In genomic region chr3R:9679746-9680145, dm6 we compare ENCODE assay signal across 4 fruit fly cellular contexts.
TF ChIP-seq lines count a peak whose summit lies in the region.

TSS of gene nmdyn-D7 (plus strand) at chr3R:9679939.

- no peak for TF ChIP-seq CTCF in whole organism, embryonic (GFP tag; optimal IDR thresholded peaks at IDR 0.05; lab: Kevin White, UChicago)

TF ChIP-seq in whole organism, adult, 20 proteins besides CTCF, POLR2A, EP300 and RAD21:
- peak; percentile 89 for TF ChIP-seq CG14711 (tag; optimal IDR thresholded peaks at IDR 0.05; lab: Kevin White, UChicago)
- TF ChIP-seq toe (GFP tag; optimal IDR thresholded peaks at IDR 0.05; lab: Kevin White, UChicago) = no peak

TF ChIP-seq in whole organism, embryonic, 481 proteins besides CTCF, POLR2A, EP300 and RAD21 (continues in another document):
- TF ChIP-seq kah (GFP tag; optimal IDR thresholded peaks at IDR 0.05; lab: Kevin White, UChicago) (no peak), kni (GFP tag; optimal IDR thresholded peaks at IDR 0.05; lab: Kevin White, UChicago) (no peak), CG11247 (GFP tag; IDR thresholded peaks at IDR 0.05; lab: Robert Waterston, UW) (no peak), pfk (GFP tag; optimal IDR thresholded peaks at IDR 0.05; lab: Kevin White, UChicago) (no peak), CG15269 (tag; optimal IDR thresholded peaks at IDR 0.05; lab: Kevin White, UChicago) (no peak), dimm (GFP tag; IDR thresholded peaks at IDR 0.05; lab: Robert Waterston, UW) (no peak), bbx (GFP tag; IDR thresholded peaks at IDR 0.05; lab: Robert Waterston, UW; ENCODE audit: partially characterized antibody) (peak; percentile 54), NK7.1 (GFP tag; optimal IDR thresholded peaks at IDR 0.05; lab: Kevin White, UChicago) (no peak), seq (GFP tag; IDR thresholded peaks at IDR 0.05; lab: Robert Waterston, UW) (no peak), CG5953 (GFP tag; IDR thresholded peaks at IDR 0.05; lab: Robert Waterston, UW) (no peak), CG17328 (GFP tag; IDR thresholded peaks at IDR 0.05; lab: Robert Waterston, UW) (no peak), crc (GFP tag; optimal IDR thresholded peaks at IDR 0.05; lab: Kevin White, UChicago) (no peak), CG34422 (GFP tag; IDR thresholded peaks at IDR 0.05; lab: Robert Waterston, UW) (no peak), CG12659 (GFP tag; optimal IDR thresholded peaks at IDR 0.05; lab: Kevin White, UChicago) (no peak), pb (GFP tag; optimal IDR thresholded peaks at IDR 0.05; lab: Kevin White, UChicago) (no peak), Dp (GFP tag; optimal IDR thresholded peaks at IDR 0.05; lab: Kevin White, UChicago) (peak; percentile 93), CG14667 (GFP tag; IDR thresholded peaks at IDR 0.05; lab: Robert Waterston, UW) (no peak), gfzf (GFP tag; optimal IDR thresholded peaks at IDR 0.05; lab: Kevin White, UChicago) (peak; percentile 45), pzg (GFP tag; optimal IDR thresholded peaks at IDR 0.05; lab: Kevin White, UChicago) (peak; percentile 44), bigmax (GFP tag; optimal IDR thresholded peaks at IDR 0.05; lab: Kevin White, UChicago) (peak; percentile 34), YL-1 (GFP tag; optimal IDR thresholded peaks at IDR 0.05; lab: Kevin White, UChicago) (peak; percentile 50), B-H1 (GFP tag; IDR thresholded peaks at IDR 0.05; lab: Robert Waterston, UW) (no peak), CG2678 (tag; optimal IDR thresholded peaks at IDR 0.05; lab: Kevin White, UChicago) (no peak), CG10267 (tag; optimal IDR thresholded peaks at IDR 0.05; lab: Kevin White, UChicago) (peak; percentile 22), CG12744 (GFP tag; optimal IDR thresholded peaks at IDR 0.05; lab: Kevin White, UChicago) (no peak), croc (GFP tag; conservative IDR thresholded peaks at IDR 0.05; lab: Robert Waterston, UW) (no peak), CG3838 (GFP tag; optimal IDR thresholded peaks at IDR 0.05; lab: Kevin White, UChicago) (no peak), CG17361 (GFP tag; IDR thresholded peaks at IDR 0.05; lab: Robert Waterston, UW) (no peak), CG11085 (GFP tag; IDR thresholded peaks at IDR 0.05; lab: Robert Waterston, UW) (no peak), MBD-R2 (GFP tag; IDR thresholded peaks at IDR 0.05; lab: Robert Waterston, UW) (peak; percentile 71; the same call in 1 of the 2 replicates), Oli (tag; optimal IDR thresholded peaks at IDR 0.05; lab: Kevin White, UChicago) (no peak)

TF ChIP-seq in whole organism, prepupa, 60 proteins besides CTCF, POLR2A, EP300 and RAD21:
- no peak for TF ChIP-seq CG6792 (GFP tag; optimal IDR thresholded peaks at IDR 0.05; lab: Kevin White, UChicago)
- TF ChIP-seq dac (GFP tag; optimal IDR thresholded peaks at IDR 0.05; lab: Kevin White, UChicago) = no peak
- TF ChIP-seq achi (GFP tag; optimal IDR thresholded peaks at IDR 0.05; lab: Kevin White, UChicago) = peak; percentile 36
- TF ChIP-seq fkh (GFP tag; optimal IDR thresholded peaks at IDR 0.05; lab: Kevin White, UChicago) = peak; percentile 92
- TF ChIP-seq svp (GFP tag; lab: Kevin White, UChicago) = no peak
- TF ChIP-seq Eip78C (GFP tag; lab: Kevin White, UChicago) = peak; percentile 29
- peak; percentile 58 for TF ChIP-seq dsx (GFP tag; optimal IDR thresholded peaks at IDR 0.05; lab: Kevin White, UChicago; ENCODE audit: poor library complexity, severe bottlenecking)
- TF ChIP-seq Eip93F (GFP tag; optimal IDR thresholded peaks at IDR 0.05; lab: Kevin White, UChicago) = no peak
- TF ChIP-seq Smox (GFP tag; optimal IDR thresholded peaks at IDR 0.05; lab: Kevin White, UChicago) = no peak
- TF ChIP-seq Hr38 (GFP tag; optimal IDR thresholded peaks at IDR 0.05; lab: Kevin White, UChicago) = no peak
- TF ChIP-seq CG6163 (GFP tag; IDR thresholded peaks at IDR 0.05; lab: Robert Waterston, UW) = no peak
- TF ChIP-seq esn (GFP tag; optimal IDR thresholded peaks at IDR 0.05; lab: Kevin White, UChicago) = peak; percentile 5
- TF ChIP-seq CG6808 (GFP tag; optimal IDR thresholded peaks at IDR 0.05; lab: Kevin White, UChicago) = no peak
- TF ChIP-seq CG11294 (GFP tag; IDR thresholded peaks at IDR 0.05; lab: Robert Waterston, UW) = no peak
- TF ChIP-seq Met (GFP tag; optimal IDR thresholded peaks at IDR 0.05; lab: Kevin White, UChicago) = no peak
- TF ChIP-seq CG10631 (GFP tag; optimal IDR thresholded peaks at IDR 0.05; lab: Kevin White, UChicago) = no peak
TF ChIP-seq in whole organism, prepupa: peak in this region for 5.

TF ChIP-seq in whole organism, wandering third instar larva, 38 proteins besides CTCF, POLR2A, EP300 and RAD21:
- TF ChIP-seq br (GFP tag; optimal IDR thresholded peaks at IDR 0.05; lab: Kevin White, UChicago) (no peak), Rel (GFP tag; optimal IDR thresholded peaks at IDR 0.05; lab: Kevin White, UChicago) (no peak), Rel (tag; optimal IDR thresholded peaks at IDR 0.05; lab: Kevin White, UChicago) (peak; percentile 99)
